Worm (Caenorhabditis elegans) whole organism, L2 larva: ENCODE measurements around the gene T24E12.12.

Experiments
- C34F6.9 ChIP-seq: fragments of 150-350 bp; optimal IDR thresholded peaks from 2 replicates; lab custom pipeline; 2014; ENCODE audit warnings: missing biosample characterization, missing genetic modification characterization
- F13H6.1 ChIP-seq: sonication (generic microtip); optimal IDR thresholded peaks from 2 replicates; lab custom pipeline; 2016; ENCODE audit warnings: missing genetic modification characterization, missing compliant biosample characterization
- R02D3.7 ChIP-seq: fragments of 150-350 bp; optimal IDR thresholded peaks from 2 replicates; lab custom pipeline; 2014; ENCODE audit warnings: missing biosample characterization, missing genetic modification characterization
- Y55F3AM.14 ChIP-seq: fragments of 200-800 bp; sonication (Bioruptor generic); optimal IDR thresholded peaks from 2 replicates; lab custom pipeline; 2018; ENCODE audit warnings: mild to moderate bottlenecking, missing genetic modification characterization, missing compliant biosample characterization
- ZK546.5 ChIP-seq: sonication (generic microtip); optimal IDR thresholded peaks from 2 replicates; lab custom pipeline; 2017; ENCODE audit warnings: missing biosample characterization, missing genetic modification characterization
- alr-1 ChIP-seq: fragments of 150-350 bp; optimal IDR thresholded peaks from 2 replicates; lab custom pipeline; 2014; ENCODE audit warnings: missing biosample characterization, missing genetic modification characterization
- aly-2 ChIP-seq: fragments of 150-350 bp; optimal IDR thresholded peaks from 2 replicates; lab custom pipeline; 2014; ENCODE audit warnings: missing biosample characterization, missing genetic modification characterization
- blmp-1 ChIP-seq: sonication (generic microtip); optimal IDR thresholded peaks from 2 replicates; lab custom pipeline; 2017; ENCODE audit warnings: missing genetic modification characterization, mild to moderate bottlenecking, missing compliant biosample characterization, antibody characterized with exemption, moderate library complexity; ENCODE audit not compliant: insufficient read depth
- ceh-16 ChIP-seq: fragments of 150-350 bp; optimal IDR thresholded peaks from 2 replicates; lab custom pipeline; 2014; ENCODE audit warnings: missing biosample characterization, missing genetic modification characterization
- ceh-82 ChIP-seq: fragments of 150-350 bp; optimal IDR thresholded peaks from 2 replicates; lab custom pipeline; 2014; ENCODE audit warnings: missing biosample characterization, missing genetic modification characterization
- crh-2 ChIP-seq: sonication (generic microtip); optimal IDR thresholded peaks from 2 replicates; lab custom pipeline; 2017; ENCODE audit warnings: missing biosample characterization, missing genetic modification characterization
- dmd-4 ChIP-seq: sonication (generic microtip); optimal IDR thresholded peaks from 2 replicates; lab custom pipeline; 2017; ENCODE audit warnings: missing biosample characterization, missing genetic modification characterization
- egl-27 ChIP-seq: sonication (generic microtip); optimal IDR thresholded peaks from 3 replicates; lab custom pipeline; 2017; ENCODE audit warnings: missing biosample characterization, missing genetic modification reagents, missing genetic modification characterization
- elt-3 ChIP-seq: sonication (generic microtip); optimal IDR thresholded peaks from 2 replicates; lab custom pipeline; 2017; ENCODE audit warnings: missing biosample characterization, missing genetic modification characterization
- fos-1 ChIP-seq: fragments of 150-350 bp; optimal IDR thresholded peaks from 2 replicates; lab custom pipeline; 2014; ENCODE audit warnings: missing biosample characterization, missing genetic modification characterization
- gmeb-1 ChIP-seq: fragments of 150-350 bp; optimal IDR thresholded peaks from 2 replicates; lab custom pipeline; 2014; ENCODE audit warnings: missing biosample characterization, missing genetic modification characterization
- lin-11 ChIP-seq: fragments of 150-350 bp; sonication (generic microtip); optimal IDR thresholded peaks from 2 replicates; lab custom pipeline; 2014; ENCODE audit warnings: missing biosample characterization, missing genetic modification characterization, inconsistent platforms, mixed read lengths
- lin-13 ChIP-seq: fragments of 150-350 bp; optimal IDR thresholded peaks from 2 replicates; lab custom pipeline; 2014; ENCODE audit warnings: missing biosample characterization, missing genetic modification reagents, missing genetic modification characterization
- lin-39 ChIP-seq: fragments of 150-350 bp; optimal IDR thresholded peaks from 2 replicates; lab custom pipeline; 2014; ENCODE audit warnings: missing biosample characterization, missing genetic modification reagents, missing genetic modification characterization
- lsy-2 ChIP-seq, 2 experiments: fragments of 150-350 bp in 1 of 2; sonication (generic microtip) in 1 of 2; optimal IDR thresholded peaks; 2 replicates each; lab custom pipeline; 2014 to 2017; ENCODE audit warnings: missing biosample characterization in 2 of 2, missing genetic modification characterization in 2 of 2
- mab-5 ChIP-seq: fragments of 150-350 bp; optimal IDR thresholded peaks from 2 replicates; lab custom pipeline; 2014; ENCODE audit warnings: missing biosample characterization, missing genetic modification characterization
- mbf-1 ChIP-seq: sonication (generic microtip); optimal IDR thresholded peaks from 2 replicates; lab custom pipeline; 2017; ENCODE audit warnings: missing biosample characterization, missing genetic modification characterization
- mdl-1 ChIP-seq, 2 experiments: fragments of 150-350 bp in 1 of 2; sonication (generic microtip) in 1 of 2; optimal IDR thresholded peaks; 2 replicates each; lab custom pipeline; 2017; ENCODE audit warnings: missing biosample characterization in 2 of 2, missing genetic modification characterization in 2 of 2
- nhr-10 ChIP-seq: sonication (generic microtip); optimal IDR thresholded peaks from 2 replicates; lab custom pipeline; 2017; ENCODE audit warnings: missing biosample characterization, missing genetic modification characterization
- nhr-11 ChIP-seq: fragments of 150-350 bp; optimal IDR thresholded peaks from 2 replicates; lab custom pipeline; 2014; ENCODE audit warnings: missing biosample characterization, missing genetic modification characterization
- nhr-12 ChIP-seq: fragments of 150-350 bp; optimal IDR thresholded peaks from 2 replicates; lab custom pipeline; 2014; ENCODE audit warnings: missing biosample characterization, missing genetic modification characterization
- nhr-21 ChIP-seq: fragments of 150-350 bp; optimal IDR thresholded peaks from 2 replicates; lab custom pipeline; 2014; ENCODE audit warnings: missing biosample characterization, missing genetic modification characterization
- nhr-23 ChIP-seq: fragments of 150-350 bp; optimal IDR thresholded peaks from 2 replicates; lab custom pipeline; 2014; ENCODE audit warnings: missing biosample characterization, missing genetic modification reagents, missing genetic modification characterization
- nhr-237 ChIP-seq: fragments of 150-350 bp; optimal IDR thresholded peaks from 2 replicates; lab custom pipeline; 2014; ENCODE audit warnings: missing biosample characterization, missing genetic modification characterization
- nhr-25 ChIP-seq: fragments of 150-350 bp; sonication (generic microtip); optimal IDR thresholded peaks from 3 replicates; lab custom pipeline; 2014; ENCODE audit warnings: missing biosample characterization, missing genetic modification characterization
- nhr-6 ChIP-seq: fragments of 150-350 bp; optimal IDR thresholded peaks from 2 replicates; lab custom pipeline; 2014; ENCODE audit warnings: missing biosample characterization, missing genetic modification characterization
- nhr-77 ChIP-seq: fragments of 150-350 bp; optimal IDR thresholded peaks from 2 replicates; lab custom pipeline; 2014; ENCODE audit warnings: missing biosample characterization, missing genetic modification characterization
- sem-4 ChIP-seq: fragments of 150-350 bp; optimal IDR thresholded peaks from 2 replicates; lab custom pipeline; 2014; ENCODE audit warnings: missing biosample characterization, missing genetic modification reagents, missing genetic modification characterization
- skn-1 ChIP-seq: sonication (generic microtip); optimal IDR thresholded peaks from 2 replicates; lab custom pipeline; 2017; ENCODE audit warnings: missing biosample characterization, missing genetic modification characterization
- sma-3 ChIP-seq: sonication (generic microtip); optimal IDR thresholded peaks from 2 replicates; lab custom pipeline; 2016; ENCODE audit warnings: missing genetic modification reagents, missing genetic modification characterization, missing compliant biosample characterization
- sma-9 ChIP-seq, 2 experiments: fragments of 150-350 bp in 1 of 2; sonication (generic microtip) in 1 of 2; optimal IDR thresholded peaks; 2 replicates each; lab custom pipeline; 2014 to 2016; ENCODE audit warnings: missing genetic modification characterization in 2 of 2, mild to moderate bottlenecking in 1 of 2, missing biosample characterization in 1 of 2, missing compliant biosample characterization in 1 of 2, missing genetic modification reagents in 1 of 2, moderate library complexity in 1 of 2
- snpc-4 ChIP-seq: fragments of 150-350 bp; optimal IDR thresholded peaks from 2 replicates; lab custom pipeline; 2014; ENCODE audit warnings: missing biosample characterization, missing genetic modification characterization
- unc-55 ChIP-seq: fragments of 150-350 bp; sonication (generic microtip); optimal IDR thresholded peaks from 3 replicates; lab custom pipeline; 2014; ENCODE audit warnings: missing biosample characterization, missing genetic modification reagents, missing genetic modification characterization
- zag-1 ChIP-seq: fragments of 150-350 bp; optimal IDR thresholded peaks from 2 replicates; lab custom pipeline; 2014; ENCODE audit warnings: missing biosample characterization, missing genetic modification characterization
- ztf-1 ChIP-seq: fragments of 200-800 bp; sonication (Bioruptor generic); conservative IDR thresholded peaks from 2 replicates; pipeline ENCODE4 v1.3.6; 2022; ENCODE audit warnings: missing genetic modification characterization, missing compliant biosample characterization
- ztf-11 ChIP-seq: sonication (generic microtip); optimal IDR thresholded peaks from 2 replicates; lab custom pipeline; 2017; ENCODE audit warnings: missing biosample characterization, missing genetic modification characterization
- ztf-4 ChIP-seq: fragments of 150-350 bp; optimal IDR thresholded peaks from 2 replicates; lab custom pipeline; 2014; ENCODE audit warnings: missing biosample characterization, missing genetic modification characterization

The T24E12.12 gene

DNA sequence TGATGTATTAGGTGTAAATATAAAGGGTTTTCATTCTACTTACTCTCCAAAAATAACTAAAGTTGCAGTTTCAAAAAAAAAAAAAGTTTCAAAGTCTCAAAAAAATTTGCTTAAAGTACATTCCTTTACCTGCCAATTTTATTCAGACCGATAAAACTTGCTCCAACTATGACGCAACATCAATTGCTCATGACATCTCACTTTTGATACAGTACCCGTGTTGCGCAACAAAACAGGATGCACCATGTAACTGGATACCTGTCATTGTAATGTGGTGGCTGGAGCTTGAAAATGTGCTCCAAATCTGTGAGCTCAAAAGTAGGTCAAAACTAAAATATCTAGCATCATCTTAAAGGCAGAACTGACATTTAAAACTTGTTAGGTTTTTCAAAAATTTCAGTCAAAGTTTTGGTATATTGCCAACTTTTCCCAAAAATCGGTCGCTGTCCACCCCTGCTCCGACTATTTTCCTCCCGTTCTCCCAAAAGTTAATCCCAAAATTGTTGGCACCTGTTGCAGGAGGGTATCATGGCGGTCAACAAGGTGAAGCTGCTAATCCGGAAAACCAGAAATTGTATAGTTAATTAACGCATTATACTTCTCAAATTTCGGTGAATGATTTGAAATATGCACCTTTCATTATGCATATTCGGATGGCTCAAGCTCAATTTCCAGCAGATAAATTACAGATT, 23.4 kb downstream of the T24E12.12 start, which contains the start of gene T24E12.2:
T24E12.2 (plus strand) TSS at position 642 of the 692 bp plus-strand sequence.
- TF ChIP-seq ZK546.5 (no peak), egl-27 (no peak), ztf-1 (GFP tag; lab: Robert Waterston, UW) (no peak)

DNA sequence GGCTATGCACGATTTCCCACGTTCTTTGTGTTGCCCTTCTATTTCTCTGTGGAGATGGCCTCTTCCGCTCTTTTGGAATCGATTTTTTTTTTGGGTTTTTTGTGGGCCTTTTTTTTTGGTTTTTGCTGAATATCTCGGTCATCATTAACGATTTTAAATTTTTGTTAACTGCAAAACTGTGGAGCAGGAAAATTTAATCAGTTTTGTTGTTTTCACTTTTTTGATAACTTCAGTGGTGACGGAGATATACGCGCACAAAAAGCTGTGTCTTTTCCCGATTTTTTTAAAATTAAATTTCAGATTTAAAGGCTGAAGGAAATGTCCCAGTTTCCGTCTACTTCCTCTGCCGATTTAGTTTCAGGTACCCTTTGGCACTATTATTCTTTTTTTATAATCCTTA, 26.2 kb downstream of the T24E12.12 start, which contains the start of gene T24E12.1:
T24E12.1 (plus strand) TSS at position 301 of the 400 bp plus-strand sequence.
- TF ChIP-seq lsy-2 (tag; optimal IDR thresholded peaks at IDR 0.05; lab: Kevin White, UChicago) (no peak), dmd-4 (tag; lab: Kevin White, UChicago) (no peak), ztf-11 (tag; lab: Kevin White, UChicago) (no peak), crh-2 (tag; lab: Kevin White, UChicago) (no peak), F13H6.1 (tag; lab: Kevin White, UChicago) (no peak), lin-11 (tag; lab: Kevin White, UChicago) (no peak), lin-39 (tag; lab: Kevin White, UChicago) (no peak), nhr-237 (tag; lab: Kevin White, UChicago) (no peak), alr-1 (no peak), gmeb-1 (no peak), ceh-82 (tag; lab: Kevin White, UChicago) (no peak), nhr-23 (tag; lab: Kevin White, UChicago) (no peak), sma-9 (GFP tag; optimal IDR thresholded peaks at IDR 0.05; lab: Kevin White, UChicago) (no peak), sma-9 (tag; optimal IDR thresholded peaks at IDR 0.05; lab: Kevin White, UChicago) (no peak)

DNA sequence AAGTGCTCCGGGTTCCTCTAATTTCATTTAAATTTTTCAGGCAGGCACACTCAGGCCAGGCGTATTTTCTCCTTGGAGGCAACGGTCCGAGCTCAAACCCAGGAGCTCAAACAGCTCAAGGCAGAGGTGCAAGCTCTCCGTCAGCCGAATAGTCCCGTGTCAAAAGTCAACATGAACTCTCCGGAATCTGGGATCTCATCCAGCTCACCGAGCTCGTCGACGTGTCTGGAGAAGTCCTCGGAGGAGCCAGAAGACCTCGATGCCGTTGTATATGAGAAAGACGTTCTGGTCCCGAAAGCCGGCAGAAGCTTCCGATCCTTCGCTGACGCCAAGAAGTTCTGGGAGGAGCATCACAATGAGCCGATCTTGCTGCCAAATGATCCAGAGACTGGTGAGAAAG, 26.7 kb downstream of the T24E12.12 start:
- TF ChIP-seq blmp-1 (tag; lab: Kevin White, UChicago) (no peak), Y55F3AM.14 (GFP tag; lab: Kevin White, UChicago) (no peak), lsy-2 (tag; optimal IDR thresholded peaks at IDR 0.05; lab: Kevin White, UChicago) (no peak), zag-1 (tag; lab: Kevin White, UChicago) (no peak), sem-4 (tag; lab: Kevin White, UChicago) (no peak), crh-2 (tag; lab: Kevin White, UChicago) (no peak), ceh-82 (tag; lab: Kevin White, UChicago) (no peak), nhr-25 (tag; lab: Kevin White, UChicago) (no peak), mbf-1 (tag; lab: Kevin White, UChicago) (no peak), F13H6.1 (tag; lab: Kevin White, UChicago) (no peak), C34F6.9 (tag; lab: Kevin White, UChicago) (no peak), nhr-21 (tag; lab: Kevin White, UChicago) (no peak), snpc-4 (tag; lab: Kevin White, UChicago) (no peak), lin-13 (GFP tag; lab: Kevin White, UChicago) (no peak)

DNA sequence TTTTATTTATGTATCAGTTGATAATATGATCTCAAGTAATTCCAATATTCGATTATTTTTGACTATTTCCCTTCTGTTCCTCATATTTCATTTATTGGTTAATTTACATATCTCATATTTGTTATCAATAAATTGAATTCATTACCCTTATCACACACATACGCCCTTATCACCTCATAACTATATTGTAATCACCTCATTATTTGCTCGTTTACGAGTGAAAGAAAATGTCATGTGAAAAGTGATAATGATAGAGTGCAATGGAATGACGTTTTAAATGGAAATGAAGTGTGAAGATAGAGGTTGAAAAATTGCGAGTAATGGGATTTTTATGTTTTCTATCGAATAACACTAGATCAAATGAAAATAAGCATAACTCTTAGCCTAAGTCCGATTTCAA, 27.4 kb downstream of the T24E12.12 start:
- TF ChIP-seq nhr-11 (no peak), ceh-16 (tag; lab: Kevin White, UChicago) (no peak), aly-2 (tag; lab: Kevin White, UChicago) (no peak), F13H6.1 (tag; lab: Kevin White, UChicago) (no peak), nhr-10 (tag; lab: Kevin White, UChicago) (no peak), nhr-237 (tag; lab: Kevin White, UChicago) (no peak), mbf-1 (tag; lab: Kevin White, UChicago) (no peak), crh-2 (tag; lab: Kevin White, UChicago) (peak; percentile 78), mab-5 (tag; lab: Kevin White, UChicago) (no peak), nhr-6 (tag; lab: Kevin White, UChicago) (no peak), ztf-4 (no peak), R02D3.7 (tag; lab: Kevin White, UChicago) (no peak), C34F6.9 (tag; lab: Kevin White, UChicago) (no peak), nhr-12 (tag; lab: Kevin White, UChicago) (no peak), nhr-77 (tag; lab: Kevin White, UChicago) (no peak), blmp-1 (tag; lab: Kevin White, UChicago) (no peak), gmeb-1 (peak; percentile 64), egl-27 (peak; percentile 80), lsy-2 (tag; optimal IDR thresholded peaks at IDR 0.05; lab: Kevin White, UChicago) (no peak), fos-1 (tag; lab: Kevin White, UChicago) (peak; percentile 100), lin-11 (tag; lab: Kevin White, UChicago) (no peak), sma-3 (GFP tag; lab: Kevin White, UChicago) (peak; percentile 27), ztf-1 (GFP tag; lab: Robert Waterston, UW) (no peak), skn-1 (peak; percentile 93), elt-3 (tag; lab: Kevin White, UChicago) (no peak), mdl-1 (tag; optimal IDR thresholded peaks at IDR 0.05; lab: Kevin White, UChicago) (no peak), Y55F3AM.14 (GFP tag; lab: Kevin White, UChicago) (no peak), sma-9 (GFP tag; optimal IDR thresholded peaks at IDR 0.05; lab: Kevin White, UChicago) (peak; percentile 78), sma-9 (tag; optimal IDR thresholded peaks at IDR 0.05; lab: Kevin White, UChicago) (no peak), alr-1 (no peak), unc-55 (GFP tag; lab: Kevin White, UChicago) (no peak)
